Worm (Caenorhabditis elegans): Measurements from ENCODE around the gene ccf-1.

DNA sequence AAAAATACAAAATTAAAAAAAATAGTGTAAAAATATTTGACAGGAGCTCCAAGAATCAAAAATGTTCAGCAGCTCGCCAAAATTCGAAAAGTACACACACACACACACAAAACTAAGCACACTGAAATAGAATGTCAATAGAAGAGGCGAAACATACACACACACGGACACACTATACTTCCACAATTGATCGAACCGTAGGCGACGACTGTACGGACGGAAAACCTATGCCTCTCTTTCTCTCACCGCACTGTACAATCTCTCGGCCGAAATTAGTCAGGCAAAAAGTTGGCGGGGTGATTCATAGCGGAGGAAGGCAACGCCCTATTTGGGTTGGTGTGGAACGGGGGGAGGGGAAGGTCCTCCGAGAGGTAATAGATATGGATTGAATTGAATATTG is 27.5 kb upstream of the ccf-1 start:
- TF ChIP-seq mxl-2 (GFP tag; conservative IDR thresholded peaks at IDR 0.05) (no peak), nhr-42 (GFP tag; IDR thresholded peaks at IDR 0.05) (no peak), egl-43 (GFP tag; IDR thresholded peaks at IDR 0.05) (no peak)

Data from whole organism, L4 larva.